ENCODE assay signal across 1 fruit fly cellular context in the genomic region with DNA sequence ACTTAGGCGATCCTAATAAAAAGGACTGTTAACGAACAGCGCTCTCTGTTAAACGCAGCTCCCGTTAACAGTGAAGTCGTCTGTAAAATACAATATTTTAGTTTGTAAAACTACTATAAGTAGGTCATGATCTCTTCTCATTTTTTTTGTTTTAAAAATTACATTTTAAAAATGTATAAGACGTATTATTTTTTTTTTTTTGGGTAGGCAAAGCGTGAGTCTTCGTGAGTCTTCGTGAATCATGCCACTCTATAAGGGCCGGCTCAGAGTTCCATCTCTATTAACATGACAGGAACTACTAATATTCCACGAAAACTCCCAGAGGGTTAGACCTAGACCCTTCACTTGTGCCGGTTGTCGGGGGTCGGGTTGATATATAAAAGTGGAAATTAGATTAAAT.
A peak's percentile ranks its signal among the peaks of the same experiment; 100 is the strongest.
TF ChIP-seq lines count a peak whose summit lies in the region.

No protein-coding gene starts in this region.

TF ChIP-seq in whole organism, embryonic, 481 proteins besides CTCF, POLR2A, EP300 and RAD21 (continued from another document):
- TF ChIP-seq CG15269 (tag; optimal IDR thresholded peaks at IDR 0.05; lab: Kevin White, UChicago) (no peak), Doc3 (GFP tag; IDR thresholded peaks at IDR 0.05; lab: Robert Waterston, UW; ENCODE audit: partially characterized antibody) (peak; percentile 47; the same call in 2 of the 3 replicates), Sry-δ (GFP tag; optimal IDR thresholded peaks at IDR 0.05; lab: Kevin White, UChicago) (peak; percentile 31), CG16813 (GFP tag; IDR thresholded peaks at IDR 0.05; lab: Robert Waterston, UW; ENCODE audit: partially characterized antibody) (0 out of 3 replicates have a peak, but pooled peaks have one; percentile 12), CG18764 (GFP tag; optimal IDR thresholded peaks at IDR 0.05; lab: Kevin White, UChicago) (no peak), HHEX (GFP tag; optimal IDR thresholded peaks at IDR 0.05; lab: Kevin White, UChicago) (no peak), exex (tag; optimal IDR thresholded peaks at IDR 0.05; lab: Kevin White, UChicago) (no peak)
